Fruit fly (Drosophila melanogaster) whole organism, embryonic: ENCODE data around the gene CG2712.

Experiments
- CG10209 ChIP-seq: fragments of 200-800 bp; sonication (Bioruptor generic); optimal IDR thresholded peaks from 3 replicates; lab custom pipeline; 2017; ENCODE audit warnings: missing biosample characterization, mild to moderate bottlenecking, missing genetic modification characterization, missing genetic modification reagents
- CG3163 ChIP-seq: fragments of 200-800 bp; sonication (Bioruptor generic); optimal IDR thresholded peaks from 3 replicates; lab custom pipeline; 2016; ENCODE audit warnings: missing biosample characterization, missing genetic modification characterization
- CG34376 ChIP-seq: fragments of 200-800 bp; sonication (Bioruptor generic); optimal IDR thresholded peaks from 2 replicates; lab custom pipeline; 2018; ENCODE audit warnings: missing biosample characterization, mild to moderate bottlenecking, missing genetic modification characterization
- CG4820 ChIP-seq: fragments of 200-800 bp; sonication (Bioruptor generic); optimal IDR thresholded peaks from 3 replicates; lab custom pipeline; 2016; ENCODE audit warnings: missing biosample characterization, missing genetic modification characterization
- CG6689 ChIP-seq: fragments of 200-800 bp; sonication (Bioruptor generic); IDR thresholded peaks from 2 replicates; pipeline ENCODE4 v1.3.6; 2022; ENCODE audit warnings: missing biosample characterization, missing genetic modification characterization
- Eip74EF ChIP-seq, 2 experiments: fragments of 200-800 bp in 1 of 2; fragments of >200 bp in 1 of 2; sonication (Bioruptor generic) in 1 of 2; optimal IDR thresholded peaks; 2 replicates each; lab custom pipeline; 2017 to 2019; ENCODE audit warnings: missing biosample characterization in 2 of 2, missing genetic modification characterization in 2 of 2, mild to moderate bottlenecking in 1 of 2, moderate library complexity in 1 of 2
- Gsc ChIP-seq: fragments of 200-800 bp; sonication (Bioruptor generic); IDR thresholded peaks from 2 replicates; pipeline ENCODE4 v1.3.6; 2022; ENCODE audit warnings: missing biosample characterization, missing genetic modification characterization
- br ChIP-seq: fragments of >200 bp; optimal IDR thresholded peaks from 2 replicates; lab custom pipeline; 2017
- klu ChIP-seq: fragments of 200-800 bp; sonication (Bioruptor generic); IDR thresholded peaks from 2 replicates; pipeline ENCODE4 v1.3.6; 2022; ENCODE audit warnings: missing biosample characterization, missing genetic modification characterization
- pan ChIP-seq, 4 experiments: fragments of >200 bp in 3 of 4; fragments of 200-800 bp in 1 of 4; sonication (Bioruptor generic) in 1 of 4; optimal IDR thresholded peaks in 3 of 4; IDR thresholded peaks in 1 of 4; 2 replicates each; pipeline versions ENCODE4 v1.3.6 to Lab custom; 2017 to 2022; ENCODE audit warnings: missing biosample characterization in 2 of 4, missing genetic modification characterization in 2 of 4, mixed read lengths in 1 of 4
- prd ChIP-seq, 3 experiments: fragments of >200 bp in 2 of 3; fragments of 200-800 bp in 1 of 3; sonication (Bioruptor generic) in 1 of 3; optimal IDR thresholded peaks in 2 of 3; IDR thresholded peaks in 1 of 3; 2 replicates in 2 of 3; 3 replicates in 1 of 3; pipeline versions ENCODE4 v1.3.6 to Lab custom; 2017 to 2022; ENCODE audit warnings: missing biosample characterization in 1 of 3, missing genetic modification characterization in 1 of 3
- tin ChIP-seq: fragments of 200-800 bp; sonication (Bioruptor generic); optimal IDR thresholded peaks from 3 replicates; lab custom pipeline; 2016; ENCODE audit warnings: missing biosample characterization, missing genetic modification characterization

dm6 chrX:2685580-2685979, 46.7 kb upstream of the CG2712 start, which contains the start of gene per:
- TF ChIP-seq CG6689 (GFP tag; lab: Robert Waterston, UW) (no peak), prd (optimal IDR thresholded peaks at IDR 0.05; lab: Kevin White, UChicago) (no peak), prd (GFP tag; IDR thresholded peaks at IDR 0.05; lab: Robert Waterston, UW) (no peak), pan (optimal IDR thresholded peaks at IDR 0.05; lab: Kevin White, UChicago) (no peak), pan (GFP tag; optimal IDR thresholded peaks at IDR 0.05 in 1 of 2, IDR thresholded peaks at IDR 0.05 in 1 of 2) (no peak), klu (GFP tag; lab: Robert Waterston, UW) (no peak), Gsc (GFP tag; lab: Robert Waterston, UW) (no peak), tin (GFP tag; lab: Kevin White, UChicago) (no peak), CG10209 (no peak), CG3163 (GFP tag; lab: Kevin White, UChicago) (no peak), CG34376 (GFP tag; lab: Kevin White, UChicago) (no peak), Eip74EF (GFP tag; optimal IDR thresholded peaks at IDR 0.05; lab: Kevin White, UChicago) (no peak), br (lab: Kevin White, UChicago) (no peak), CG4820 (GFP tag; lab: Kevin White, UChicago) (no peak)
